Worm (Caenorhabditis elegans) whole organism, L4 larva: ENCODE measurements around the gene F16G10.9.

Experiments
- D1046.2 ChIP-seq: fragments of 200-800 bp; sonication (Bioruptor generic); IDR thresholded peaks from 2 replicates; pipeline ENCODE4 v1.3.6; 2022; ENCODE audit warnings: missing genetic modification characterization, missing compliant biosample characterization
- F10B5.3 ChIP-seq: sonication (generic microtip); optimal IDR thresholded peaks from 2 replicates; lab custom pipeline; 2016; ENCODE audit warnings: mild to moderate bottlenecking, missing genetic modification characterization, missing compliant biosample characterization
- T26A8.4 ChIP-seq: fragments of 200-800 bp; sonication (Bioruptor generic); IDR thresholded peaks from 2 replicates; pipeline ENCODE4 v1.3.6; 2022; ENCODE audit warnings: missing genetic modification characterization, missing compliant biosample characterization
- Y105C5A.15 ChIP-seq: fragments of 200-800 bp; sonication (Bioruptor generic); IDR thresholded peaks from 2 replicates; pipeline ENCODE4 v1.3.6; 2022; ENCODE audit warnings: missing genetic modification characterization, missing compliant biosample characterization
- ceh-44 ChIP-seq: fragments of 200-800 bp; sonication (Bioruptor generic); IDR thresholded peaks from 2 replicates; pipeline ENCODE4 v1.3.6; 2022; ENCODE audit warnings: missing genetic modification reagents, missing genetic modification characterization, missing compliant biosample characterization
- ceh-82 ChIP-seq: sonication (generic microtip); optimal IDR thresholded peaks from 2 replicates; lab custom pipeline; 2017; ENCODE audit warnings: missing biosample characterization, missing genetic modification characterization
- cey-2 ChIP-seq: sonication (generic microtip); optimal IDR thresholded peaks from 3 replicates; lab custom pipeline; 2017; ENCODE audit warnings: missing genetic modification characterization, mild to moderate bottlenecking, missing compliant biosample characterization, antibody characterized with exemption, borderline replicate concordance; ENCODE audit not compliant: insufficient read depth
- daf-12 ChIP-seq: fragments of 150-350 bp; optimal IDR thresholded peaks from 2 replicates; lab custom pipeline; 2014; ENCODE audit warnings: missing biosample characterization, missing genetic modification reagents, missing genetic modification characterization
- daf-19 ChIP-seq: fragments of 200-800 bp; sonication (Bioruptor generic); conservative IDR thresholded peaks from 2 replicates; pipeline ENCODE4 v1.3.6; 2022; ENCODE audit warnings: missing genetic modification characterization, missing compliant biosample characterization
- daf-8 ChIP-seq: fragments of 200-800 bp; sonication (Bioruptor generic); IDR thresholded peaks from 2 replicates; pipeline ENCODE4 v1.3.6; 2022; ENCODE audit warnings: missing genetic modification characterization, missing compliant biosample characterization
- dve-1 ChIP-seq: sonication (generic microtip); optimal IDR thresholded peaks from 2 replicates; lab custom pipeline; 2017; ENCODE audit warnings: antibody characterized with exemption, mild to moderate bottlenecking, missing genetic modification characterization, missing compliant biosample characterization; ENCODE audit not compliant: insufficient read depth
- fos-1 ChIP-seq: fragments of 150-350 bp; optimal IDR thresholded peaks from 2 replicates; lab custom pipeline; 2014; ENCODE audit warnings: missing biosample characterization, missing genetic modification characterization
- gei-8 ChIP-seq: fragments of 200-800 bp; sonication (Bioruptor generic); optimal IDR thresholded peaks from 2 replicates; lab custom pipeline; 2018; ENCODE audit warnings: mild to moderate bottlenecking, missing genetic modification characterization, missing compliant biosample characterization
- jun-1 ChIP-seq: fragments of 150-350 bp; optimal IDR thresholded peaks from 2 replicates; lab custom pipeline; 2014; ENCODE audit warnings: missing biosample characterization, missing genetic modification reagents, missing genetic modification characterization
- lim-7 ChIP-seq: fragments of 200-800 bp; sonication (Bioruptor generic); IDR thresholded peaks from 2 replicates; pipeline ENCODE4 v1.3.6; 2022; ENCODE audit warnings: missing genetic modification characterization, missing compliant biosample characterization
- lin-13 ChIP-seq: fragments of 150-350 bp; optimal IDR thresholded peaks from 2 replicates; lab custom pipeline; 2014; ENCODE audit warnings: missing biosample characterization, missing genetic modification reagents, missing genetic modification characterization
- lin-38 ChIP-seq: fragments of 200-800 bp; sonication (Bioruptor generic); IDR thresholded peaks from 2 replicates; pipeline ENCODE4 v1.3.6; 2022; ENCODE audit warnings: missing genetic modification reagents, missing genetic modification characterization, missing compliant biosample characterization
- lin-39 ChIP-seq: fragments of 150-350 bp; optimal IDR thresholded peaks from 2 replicates; lab custom pipeline; 2014; ENCODE audit warnings: missing biosample characterization, missing genetic modification reagents, missing genetic modification characterization
- mdt-29 ChIP-seq: fragments of 200-800 bp; sonication (Bioruptor generic); IDR thresholded peaks from 2 replicates; pipeline ENCODE4 v1.3.6; 2022; ENCODE audit warnings: missing genetic modification reagents, missing genetic modification characterization, missing compliant biosample characterization
- mxl-2 ChIP-seq: fragments of 200-800 bp; sonication (Bioruptor generic); conservative IDR thresholded peaks from 2 replicates; pipeline ENCODE4 v1.3.6; 2022; ENCODE audit warnings: missing genetic modification reagents, missing genetic modification characterization, missing compliant biosample characterization
- mxl-3 ChIP-seq: fragments of 200-800 bp; sonication (Bioruptor generic); optimal IDR thresholded peaks from 2 replicates; lab custom pipeline; 2018; ENCODE audit warnings: mild to moderate bottlenecking, missing genetic modification characterization, missing compliant biosample characterization
- nhr-11 ChIP-seq: fragments of 150-350 bp; optimal IDR thresholded peaks from 2 replicates; lab custom pipeline; 2014; ENCODE audit warnings: missing biosample characterization, missing genetic modification characterization
- nhr-237 ChIP-seq: sonication (generic microtip); optimal IDR thresholded peaks from 2 replicates; lab custom pipeline; 2017; ENCODE audit warnings: missing biosample characterization, missing genetic modification characterization
- nhr-28 ChIP-seq: fragments of 150-350 bp; optimal IDR thresholded peaks from 2 replicates; lab custom pipeline; 2014; ENCODE audit warnings: missing biosample characterization, missing genetic modification characterization
- nhr-41 ChIP-seq: fragments of 200-800 bp; sonication (Bioruptor generic); IDR thresholded peaks from 2 replicates; pipeline ENCODE4 v1.3.6; 2022; ENCODE audit warnings: missing genetic modification reagents, missing genetic modification characterization, missing compliant biosample characterization
- nhr-48 ChIP-seq: sonication (generic microtip); optimal IDR thresholded peaks from 2 replicates; lab custom pipeline; 2016; ENCODE audit warnings: mild to moderate bottlenecking, missing genetic modification characterization, missing compliant biosample characterization
- nhr-76 ChIP-seq: fragments of 150-350 bp; optimal IDR thresholded peaks from 2 replicates; lab custom pipeline; 2014; ENCODE audit warnings: missing biosample characterization, missing genetic modification characterization
- nhr-77 ChIP-seq: fragments of 150-350 bp; optimal IDR thresholded peaks from 2 replicates; lab custom pipeline; 2014; ENCODE audit warnings: missing biosample characterization, missing genetic modification characterization
- pqm-1 ChIP-seq: sonication (generic microtip); optimal IDR thresholded peaks from 2 replicates; lab custom pipeline; 2017; ENCODE audit warnings: missing biosample characterization, missing genetic modification characterization
- saeg-2 ChIP-seq: fragments of 200-800 bp; sonication (Bioruptor generic); IDR thresholded peaks from 2 replicates; pipeline ENCODE4 v1.3.6; 2022; ENCODE audit warnings: missing genetic modification reagents, missing genetic modification characterization, missing compliant biosample characterization
- set-16 ChIP-seq: fragments of 200-800 bp; sonication (Bioruptor generic); IDR thresholded peaks from 2 replicates; pipeline ENCODE4 v1.3.6; 2022; ENCODE audit warnings: missing genetic modification reagents, missing genetic modification characterization, missing compliant biosample characterization
- unc-39 ChIP-seq: sonication (generic microtip); optimal IDR thresholded peaks from 2 replicates; lab custom pipeline; 2017; ENCODE audit warnings: missing biosample characterization, missing genetic modification characterization
- zag-1 ChIP-seq: fragments of 150-350 bp; optimal IDR thresholded peaks from 2 replicates; lab custom pipeline; 2014; ENCODE audit warnings: missing biosample characterization, missing genetic modification characterization

The F16G10.9 gene

ce11 chrII:2359965-2360364 lies 25.4 kb downstream of the F16G10.9 start, which contains the start of gene F43C11.16:
Gene F43C11.16 (minus strand): TSS chrII:2360065.
- TF ChIP-seq lin-13 (GFP tag; lab: Kevin White, UChicago) = no peak
- no peak for TF ChIP-seq fos-1 (tag; lab: Kevin White, UChicago)
- no peak for TF ChIP-seq jun-1 (tag; lab: Kevin White, UChicago)
- TF ChIP-seq set-16 (GFP tag; lab: Robert Waterston, UW) = no peak

- no peak for TF ChIP-seq T26A8.4 (GFP tag; lab: Robert Waterston, UW)
- TF ChIP-seq ceh-82 = no peak
- no peak for TF ChIP-seq lin-13 (GFP tag; lab: Kevin White, UChicago)
- TF ChIP-seq ceh-44 (GFP tag; lab: Robert Waterston, UW) = no peak
- TF ChIP-seq pqm-1 (tag; lab: Kevin White, UChicago) = no peak
- no peak for TF ChIP-seq mxl-3 (GFP tag; lab: Kevin White, UChicago)
- TF ChIP-seq mdt-29 (GFP tag; lab: Robert Waterston, UW) = no peak
- no peak for TF ChIP-seq nhr-41 (GFP tag; lab: Robert Waterston, UW)
- no peak for TF ChIP-seq daf-8 (GFP tag; lab: Robert Waterston, UW)
- no peak for TF ChIP-seq nhr-76 (tag; lab: Kevin White, UChicago)
- no peak for TF ChIP-seq dve-1 (tag; lab: Kevin White, UChicago)
- TF ChIP-seq nhr-11 (tag; lab: Kevin White, UChicago) = no peak
- TF ChIP-seq gei-8 (GFP tag; lab: Kevin White, UChicago) = no peak
- TF ChIP-seq nhr-77 (tag; lab: Kevin White, UChicago) = no peak
Measured at ce11 chrII:2356795-2357194, 28.6 kb downstream of the F16G10.9 start, which contains the start of gene F43C11.1. Gene F43C11.1 (plus strand): TSS chrII:2357095.

- no peak for TF ChIP-seq lin-39 (tag; lab: Kevin White, UChicago)
- TF ChIP-seq lim-7 (GFP tag; lab: Robert Waterston, UW) = no peak
- no peak for TF ChIP-seq D1046.2 (GFP tag; lab: Robert Waterston, UW)
- no peak for TF ChIP-seq nhr-77 (tag; lab: Kevin White, UChicago)
Measured at ce11 chrII:2354476-2354875, 30.9 kb downstream of the F16G10.9 start, which contains the start of gene F43C11.2. Gene F43C11.2 (plus strand): TSS chrII:2354776.

ce11 chrII:2353012-2353411 lies 32.4 kb downstream of the F16G10.9 start, which contains the start of gene F43C11.3:
Gene F43C11.3 (plus strand): TSS chrII:2353312.
- no peak for TF ChIP-seq zag-1 (tag; lab: Kevin White, UChicago)
- TF ChIP-seq nhr-28 = peak; percentile 43

- TF ChIP-seq lin-38 (GFP tag; lab: Robert Waterston, UW) = no peak
- no peak for TF ChIP-seq F10B5.3 (tag; lab: Kevin White, UChicago)
- TF ChIP-seq mxl-2 (GFP tag; lab: Robert Waterston, UW) = no peak
- TF ChIP-seq nhr-48 (tag; lab: Kevin White, UChicago) = no peak
- no peak for TF ChIP-seq nhr-237 (tag; lab: Kevin White, UChicago)
- TF ChIP-seq Y105C5A.15 (GFP tag; lab: Robert Waterston, UW) = no peak
- no peak for TF ChIP-seq daf-19
- TF ChIP-seq saeg-2 (GFP tag; lab: Robert Waterston, UW) = no peak
- no peak for TF ChIP-seq unc-39 (tag; lab: Kevin White, UChicago)
- TF ChIP-seq cey-2 (tag; lab: Kevin White, UChicago) = no peak
- TF ChIP-seq nhr-41 (GFP tag; lab: Robert Waterston, UW) = no peak
- TF ChIP-seq daf-12 (tag; lab: Kevin White, UChicago) = no peak
- TF ChIP-seq lin-13 (GFP tag; lab: Kevin White, UChicago) = no peak
Measured at ce11 chrII:2352546-2352945, 32.8 kb downstream of the F16G10.9 start, which contains the start of gene F43C11.10. Gene F43C11.10 (minus strand): TSS chrII:2352646.
